Fruit fly (Drosophila melanogaster) whole organism, embryonic: ENCODE results near the gene COX7AL2.

Source experiments
- Asciz ChIP-seq: fragments of 200-800 bp; sonication (Bioruptor generic); optimal IDR thresholded peaks from 2 replicates; lab custom pipeline; 2017; ENCODE audit warnings: missing biosample characterization, mild to moderate bottlenecking, missing genetic modification characterization, missing genetic modification reagents
- Bgb ChIP-seq: fragments of 200-800 bp; sonication (Bioruptor generic); IDR thresholded peaks from 2 replicates; pipeline ENCODE4 v1.3.6; 2022; ENCODE audit warnings: missing biosample characterization, missing genetic modification characterization; ENCODE audit not compliant: partially characterized antibody
- CG10543 ChIP-seq: fragments of 200-800 bp; sonication (Bioruptor generic); optimal IDR thresholded peaks from 3 replicates; lab custom pipeline; 2017; ENCODE audit warnings: missing biosample characterization, mild to moderate bottlenecking, missing genetic modification characterization, moderate library complexity
- CG12299 ChIP-seq: fragments of 200-800 bp; sonication (Bioruptor generic); optimal IDR thresholded peaks from 2 replicates; lab custom pipeline; 2018; ENCODE audit warnings: missing biosample characterization, mild to moderate bottlenecking, missing genetic modification characterization
- CG12769 ChIP-seq: fragments of 200-800 bp; sonication (Bioruptor generic); optimal IDR thresholded peaks from 2 replicates; lab custom pipeline; 2019; ENCODE audit warnings: missing biosample characterization, mild to moderate bottlenecking, missing genetic modification characterization, moderate library complexity
- CG1603 ChIP-seq: fragments of 200-800 bp; sonication (Bioruptor generic); optimal IDR thresholded peaks from 2 replicates; lab custom pipeline; 2019; ENCODE audit warnings: missing biosample characterization, mild to moderate bottlenecking, missing genetic modification characterization, moderate library complexity
- CG18262 ChIP-seq: fragments of 200-800 bp; optimal IDR thresholded peaks from 3 replicates; lab custom pipeline; 2019; ENCODE audit warnings: missing biosample characterization, mild to moderate bottlenecking, missing genetic modification characterization, moderate library complexity
- CG18619 ChIP-seq: fragments of 200-800 bp; sonication (Bioruptor generic); optimal IDR thresholded peaks from 3 replicates; lab custom pipeline; 2017; ENCODE audit warnings: missing biosample characterization, mild to moderate bottlenecking, missing genetic modification characterization
- CG2678 ChIP-seq: fragments of 200-800 bp; sonication (Bioruptor generic); optimal IDR thresholded peaks from 3 replicates; lab custom pipeline; 2019; ENCODE audit warnings: missing biosample characterization, mild to moderate bottlenecking, missing genetic modification characterization, moderate library complexity
- CG30020 ChIP-seq: fragments of 200-800 bp; optimal IDR thresholded peaks from 2 replicates; lab custom pipeline; 2019; ENCODE audit warnings: missing biosample characterization, mild to moderate bottlenecking, missing genetic modification characterization, moderate library complexity
- CG3065 ChIP-seq: fragments of 200-800 bp; sonication (Bioruptor generic); optimal IDR thresholded peaks from 2 replicates; lab custom pipeline; 2016; ENCODE audit warnings: missing biosample characterization, missing genetic modification characterization
- CG32772 ChIP-seq: fragments of 200-800 bp; sonication (Bioruptor generic); IDR thresholded peaks from 2 replicates; pipeline ENCODE4 v1.3.6; 2022; ENCODE audit warnings: missing biosample characterization, missing genetic modification characterization
- CG7839 ChIP-seq: fragments of 200-800 bp; sonication (Bioruptor generic); optimal IDR thresholded peaks from 3 replicates; lab custom pipeline; 2018; ENCODE audit warnings: missing biosample characterization, mild to moderate bottlenecking, missing genetic modification characterization, moderate library complexity
- Camta ChIP-seq: fragments of 200-800 bp; sonication (Bioruptor generic); optimal IDR thresholded peaks from 2 replicates; lab custom pipeline; 2016; ENCODE audit warnings: missing biosample characterization, missing genetic modification characterization
- CrebB ChIP-seq: fragments of 200-800 bp; sonication (Bioruptor generic); optimal IDR thresholded peaks from 3 replicates; lab custom pipeline; 2018; ENCODE audit warnings: missing biosample characterization, mild to moderate bottlenecking, missing genetic modification characterization
- E2f1 ChIP-seq: fragments of 200-800 bp; sonication (Bioruptor generic); IDR thresholded peaks from 2 replicates; pipeline ENCODE4 v1.3.6; 2022; ENCODE audit warnings: missing biosample characterization, missing genetic modification characterization
- Ets65A ChIP-seq: fragments of 200-800 bp; sonication (Bioruptor generic); peaks from one replicate; lab custom pipeline; 2016; ENCODE audit warnings: missing biosample characterization, missing genetic modification characterization
- HLH3B ChIP-seq: fragments of 200-800 bp; sonication (Bioruptor generic); IDR thresholded peaks from 2 replicates; pipeline ENCODE4 v1.3.6; 2022; ENCODE audit warnings: missing biosample characterization, missing genetic modification characterization
- HmgD ChIP-seq: fragments of 200-800 bp; sonication (Bioruptor generic); optimal IDR thresholded peaks from 3 replicates; lab custom pipeline; 2016; ENCODE audit warnings: missing biosample characterization, missing genetic modification characterization
- Max ChIP-seq: fragments of 200-800 bp; sonication (Bioruptor generic); optimal IDR thresholded peaks from 2 replicates; lab custom pipeline; 2016; ENCODE audit warnings: missing biosample characterization, mild to moderate bottlenecking, missing genetic modification characterization
- Ptx1 ChIP-seq: fragments of 200-800 bp; sonication (Bioruptor generic); IDR thresholded peaks from 2 replicates; pipeline ENCODE4 v1.3.6; 2022; ENCODE audit warnings: missing biosample characterization, missing genetic modification characterization
- Taf1 ChIP-seq: fragments of 200-800 bp; sonication (Bioruptor generic); IDR thresholded peaks from 2 replicates; pipeline ENCODE4 v1.3.6; 2022; ENCODE audit warnings: missing biosample characterization, missing genetic modification characterization
- Trl ChIP-seq, 3 experiments: fragments of >200 bp in 2 of 3; fragments of 200-800 bp in 1 of 3; sonication (Bioruptor generic) in 1 of 3; optimal IDR thresholded peaks; 2 replicates in 1 of 3; 3 replicates in 2 of 3; lab custom pipeline; 2016 to 2017; ENCODE audit warnings: missing biosample characterization in 1 of 3, missing genetic modification characterization in 1 of 3
- Xrp1 ChIP-seq: fragments of 200-800 bp; sonication (Bioruptor generic); IDR thresholded peaks from 2 replicates; pipeline ENCODE4 v1.3.6; 2022; ENCODE audit warnings: missing biosample characterization, missing genetic modification characterization
- abd-A ChIP-seq: fragments of 200-800 bp; sonication (Bioruptor generic); optimal IDR thresholded peaks from 3 replicates; lab custom pipeline; 2019; ENCODE audit warnings: missing biosample characterization, mild to moderate bottlenecking, missing genetic modification characterization, moderate library complexity
- ap ChIP-seq: fragments of 200-800 bp; sonication (Bioruptor generic); IDR thresholded peaks from 2 replicates; pipeline ENCODE4 v1.3.6; 2022; ENCODE audit warnings: missing biosample characterization, missing genetic modification characterization
- cg ChIP-seq: fragments of 200-800 bp; sonication (Bioruptor generic); optimal IDR thresholded peaks from 3 replicates; lab custom pipeline; 2019; ENCODE audit warnings: missing biosample characterization, mild to moderate bottlenecking, missing genetic modification characterization, moderate library complexity
- chinmo ChIP-seq: fragments of 200-800 bp; sonication (Bioruptor generic); IDR thresholded peaks from 4 replicates; pipeline ENCODE4 v1.3.6; 2022; ENCODE audit warnings: missing biosample characterization, missing genetic modification characterization; ENCODE audit not compliant: partially characterized antibody
- corto ChIP-seq: fragments of 200-800 bp; sonication (Bioruptor generic); optimal IDR thresholded peaks from 2 replicates; lab custom pipeline; 2016; ENCODE audit warnings: missing biosample characterization, mild to moderate bottlenecking, missing genetic modification characterization, moderate library complexity
- disco-r ChIP-seq: fragments of 200-800 bp; sonication (Bioruptor generic); optimal IDR thresholded peaks from 2 replicates; lab custom pipeline; 2016; ENCODE audit warnings: missing biosample characterization, missing genetic modification characterization
- dmrt11E ChIP-seq: fragments of 200-800 bp; sonication (Bioruptor generic); optimal IDR thresholded peaks from 3 replicates; lab custom pipeline; 2018; ENCODE audit warnings: missing biosample characterization, mild to moderate bottlenecking, missing genetic modification characterization, moderate library complexity
- ewg ChIP-seq: fragments of 200-800 bp; sonication (Bioruptor generic); optimal IDR thresholded peaks from 3 replicates; lab custom pipeline; 2017; ENCODE audit warnings: mild to moderate bottlenecking, missing biosample characterization, missing genetic modification reagents, missing genetic modification characterization
- eyg ChIP-seq: fragments of 200-800 bp; sonication (Bioruptor generic); optimal IDR thresholded peaks from 3 replicates; lab custom pipeline; 2016; ENCODE audit warnings: missing biosample characterization, missing genetic modification characterization
- fd96Cb ChIP-seq: fragments of 200-800 bp; sonication (Bioruptor generic); optimal IDR thresholded peaks from 2 replicates; lab custom pipeline; 2018; ENCODE audit warnings: missing biosample characterization, mild to moderate bottlenecking, missing genetic modification characterization, moderate library complexity
- gem ChIP-seq: fragments of 200-800 bp; sonication (Bioruptor generic); optimal IDR thresholded peaks from 2 replicates; lab custom pipeline; 2019; ENCODE audit warnings: missing biosample characterization, mild to moderate bottlenecking, missing genetic modification characterization, moderate library complexity
- grn ChIP-seq: fragments of 200-800 bp; sonication (Bioruptor generic); optimal IDR thresholded peaks from 3 replicates; lab custom pipeline; 2017; ENCODE audit warnings: missing biosample characterization, missing genetic modification characterization
- jigr1 ChIP-seq: fragments of 200-800 bp; sonication (Bioruptor generic); IDR thresholded peaks from 3 replicates; pipeline ENCODE4 v1.3.6; 2022; ENCODE audit warnings: missing biosample characterization, missing genetic modification characterization
- jumu ChIP-seq: fragments of 200-800 bp; sonication (Bioruptor generic); optimal IDR thresholded peaks from 3 replicates; lab custom pipeline; 2016; ENCODE audit warnings: missing biosample characterization, missing genetic modification characterization
- onecut ChIP-seq: fragments of 200-800 bp; sonication (Bioruptor generic); IDR thresholded peaks from 2 replicates; pipeline ENCODE4 v1.3.6; 2022; ENCODE audit warnings: missing biosample characterization, missing genetic modification characterization
- phol ChIP-seq: fragments of 200-800 bp; sonication (Bioruptor generic); optimal IDR thresholded peaks from 3 replicates; lab custom pipeline; 2018; ENCODE audit warnings: missing biosample characterization, mild to moderate bottlenecking, missing genetic modification characterization, moderate library complexity
- pnt ChIP-seq: fragments of 200-800 bp; sonication (Bioruptor generic); optimal IDR thresholded peaks from 3 replicates; lab custom pipeline; 2016; ENCODE audit warnings: missing biosample characterization, missing genetic modification characterization
- prd ChIP-seq, 3 experiments: fragments of >200 bp in 2 of 3; fragments of 200-800 bp in 1 of 3; sonication (Bioruptor generic) in 1 of 3; optimal IDR thresholded peaks in 2 of 3; IDR thresholded peaks in 1 of 3; 2 replicates in 2 of 3; 3 replicates in 1 of 3; pipeline versions ENCODE4 v1.3.6 to Lab custom; 2017 to 2022; ENCODE audit warnings: missing biosample characterization in 1 of 3, missing genetic modification characterization in 1 of 3
- ranshi ChIP-seq: fragments of 200-800 bp; sonication (Bioruptor generic); IDR thresholded peaks from 2 replicates; pipeline ENCODE4 v1.3.6; 2022; ENCODE audit warnings: missing biosample characterization, missing genetic modification characterization
- ro ChIP-seq: fragments of 200-800 bp; sonication (Bioruptor generic); IDR thresholded peaks from 2 replicates; pipeline ENCODE4 v1.3.6; 2022; ENCODE audit warnings: missing biosample characterization, missing genetic modification characterization
- sd ChIP-seq: fragments of 200-800 bp; sonication (Bioruptor generic); optimal IDR thresholded peaks from 3 replicates; lab custom pipeline; 2018; ENCODE audit warnings: missing biosample characterization, mild to moderate bottlenecking, missing genetic modification characterization, moderate library complexity
- sr ChIP-seq: fragments of 200-800 bp; sonication (Bioruptor generic); IDR thresholded peaks from 3 replicates; pipeline ENCODE4 v1.3.6; 2022; ENCODE audit warnings: missing biosample characterization, missing genetic modification characterization
- twi ChIP-seq: fragments of 200-800 bp; optimal IDR thresholded peaks from 2 replicates; lab custom pipeline; 2019; ENCODE audit warnings: missing biosample characterization, mild to moderate bottlenecking, missing genetic modification characterization, moderate library complexity

Gene COX7AL2

dm6 chr2L:2162729-2163567 is 34.8 kb downstream of the COX7AL2 start (continued):
- TF ChIP-seq cg (peak; percentile 78), CG18619 (GFP tag; lab: Kevin White, UChicago) (no peak), jumu (GFP tag; lab: Kevin White, UChicago) (peak; percentile 6), CG32772 (GFP tag; lab: Robert Waterston, UW) (peak; percentile 16; the same call in 1 of the 2 replicates), Max (no peak), sr (GFP tag; lab: Robert Waterston, UW) (peak; percentile 33; the same call in 1 of the 3 replicates), twi (tag; lab: Kevin White, UChicago) (peak; percentile 100), onecut (GFP tag; lab: Robert Waterston, UW) (no peak), Trl (optimal IDR thresholded peaks at IDR 0.05; lab: Kevin White, UChicago) (peak; percentile 51 to 53), Trl (GFP tag; optimal IDR thresholded peaks at IDR 0.05; lab: Kevin White, UChicago) (no peak), CrebB (tag; lab: Kevin White, UChicago) (no peak), Camta (GFP tag; lab: Kevin White, UChicago) (peak; percentile 8), grn (GFP tag; lab: Kevin White, UChicago) (peak; percentile 86), E2f1 (0 out of 2 replicates have a peak, but pooled peaks have one; percentile 12), sd (tag; lab: Kevin White, UChicago) (peak; percentile 60), CG7839 (tag; lab: Kevin White, UChicago) (peak; percentile 28), CG1603 (tag; lab: Kevin White, UChicago) (peak; percentile 26), gem (tag; lab: Kevin White, UChicago) (peak; percentile 12), Ptx1 (0 out of 2 replicates have a peak, but pooled peaks have one; percentile 28), prd (optimal IDR thresholded peaks at IDR 0.05; lab: Kevin White, UChicago) (no peak), prd (GFP tag; IDR thresholded peaks at IDR 0.05; lab: Robert Waterston, UW) (peak; percentile 13; the same call in 1 of the 3 replicates), jigr1 (GFP tag; lab: Robert Waterston, UW) (no peak), corto (peak; percentile 29), CG30020 (tag; lab: Kevin White, UChicago) (no peak), CG18262 (peak; percentile 22), ap (GFP tag; lab: Robert Waterston, UW) (peak; percentile 36; the same call in 1 of the 2 replicates), CG3065 (GFP tag; lab: Kevin White, UChicago) (no peak), pnt (GFP tag; lab: Kevin White, UChicago) (peak; percentile 23), disco-r (GFP tag; lab: Kevin White, UChicago) (no peak), fd96Cb (tag; lab: Kevin White, UChicago) (peak; percentile 5), abd-A (tag; lab: Kevin White, UChicago) (peak; percentile 77), Ets65A (GFP tag; lab: Kevin White, UChicago) (no peak), chinmo (GFP tag; lab: Robert Waterston, UW) (0 out of 4 replicates have a peak, but pooled peaks have one; percentile 14), ewg (GFP tag; lab: Kevin White, UChicago) (no peak), Taf1 (GFP tag; lab: Robert Waterston, UW) (0 out of 2 replicates have a peak, but pooled peaks have one; percentile 5), HLH3B (GFP tag; lab: Robert Waterston, UW) (no peak), HmgD (GFP tag; lab: Kevin White, UChicago) (no peak), eyg (GFP tag; lab: Kevin White, UChicago) (no peak), ro (no peak), CG10543 (GFP tag; lab: Kevin White, UChicago) (peak; percentile 8), Xrp1 (GFP tag; lab: Robert Waterston, UW) (peak; percentile 38; the same call in 1 of the 2 replicates), ranshi (GFP tag; lab: Robert Waterston, UW) (0 out of 2 replicates have a peak, but pooled peaks have one; percentile 21), Asciz (GFP tag; lab: Kevin White, UChicago) (no peak), phol (tag; lab: Kevin White, UChicago) (peak; percentile 41), CG12769 (tag; lab: Kevin White, UChicago) (peak; percentile 95), CG12299 (tag; lab: Kevin White, UChicago) (no peak), Bgb (GFP tag; lab: Robert Waterston, UW) (no peak), CG2678 (tag; lab: Kevin White, UChicago) (peak; percentile 15), dmrt11E (tag; lab: Kevin White, UChicago) (peak; percentile 7)
